Worm (Caenorhabditis elegans) whole organism, L1 larva: ENCODE results near the gene ceh-91.

Experiments
- C04F5.9 ChIP-seq: sonication (generic microtip); optimal IDR thresholded peaks from 2 replicates; lab custom pipeline; 2016; ENCODE audit warnings: missing genetic modification characterization, missing compliant biosample characterization
- C16A3.4 ChIP-seq: fragments of 150-350 bp; optimal IDR thresholded peaks from 2 replicates; lab custom pipeline; 2014; ENCODE audit warnings: missing biosample characterization, missing genetic modification characterization
- C34B4.2 ChIP-seq: sonication (generic microtip); optimal IDR thresholded peaks from 2 replicates; lab custom pipeline; 2017; ENCODE audit warnings: mild to moderate bottlenecking, missing genetic modification characterization, missing compliant biosample characterization
- Y116A8C.19 ChIP-seq: sonication (generic microtip); optimal IDR thresholded peaks from 2 replicates; lab custom pipeline; 2016; ENCODE audit warnings: missing compliant biosample characterization, missing genetic modification characterization, borderline replicate concordance
- aha-1 ChIP-seq: fragments of 150-350 bp; optimal IDR thresholded peaks from 2 replicates; lab custom pipeline; 2014; ENCODE audit warnings: missing biosample characterization, missing genetic modification characterization
- aly-2 ChIP-seq: fragments of 150-350 bp; optimal IDR thresholded peaks from 2 replicates; lab custom pipeline; 2014; ENCODE audit warnings: missing biosample characterization, missing genetic modification characterization
- ama-1 ChIP-seq: fragments of 150-350 bp; optimal IDR thresholded peaks from 2 replicates; lab custom pipeline; 2014
- ceh-82 ChIP-seq, 3 experiments: fragments of 150-350 bp in 1 of 3; sonication (generic microtip) in 2 of 3; optimal IDR thresholded peaks; 2 replicates each; lab custom pipeline; 2014 to 2017; ENCODE audit warnings: missing biosample characterization in 3 of 3, missing genetic modification characterization in 3 of 3
- ces-1 ChIP-seq: fragments of 150-350 bp; optimal IDR thresholded peaks from 2 replicates; lab custom pipeline; 2014; ENCODE audit warnings: missing biosample characterization, missing genetic modification reagents, missing genetic modification characterization
- efl-1 ChIP-seq, 4 experiments: fragments of 150-350 bp; optimal IDR thresholded peaks in 3 of 4; peaks in 1 of 4; 1 replicate in 1 of 4; 2 replicates in 3 of 4; lab custom pipeline; 2014; ENCODE audit warnings: missing biosample characterization in 2 of 4, missing genetic modification characterization in 2 of 4, missing genetic modification reagents in 2 of 4
- efl-3 ChIP-seq: fragments of 200-800 bp; sonication (Bioruptor generic); optimal IDR thresholded peaks from 2 replicates; lab custom pipeline; 2018; ENCODE audit warnings: mild to moderate bottlenecking, missing genetic modification characterization, missing compliant biosample characterization
- ets-5 ChIP-seq: fragments of 200-800 bp; sonication (Bioruptor generic); IDR thresholded peaks from 2 replicates; pipeline ENCODE4 v1.3.6; 2022; ENCODE audit warnings: missing genetic modification characterization, missing compliant biosample characterization
- fkh-4 ChIP-seq: sonication (generic microtip); optimal IDR thresholded peaks from 2 replicates; lab custom pipeline; 2016; ENCODE audit warnings: missing compliant biosample characterization, missing genetic modification characterization, borderline replicate concordance
- fos-1 ChIP-seq: fragments of 150-350 bp; optimal IDR thresholded peaks from 2 replicates; lab custom pipeline; 2014; ENCODE audit warnings: missing biosample characterization, missing genetic modification characterization
- grh-1 ChIP-seq: fragments of 200-800 bp; sonication (Bioruptor generic); IDR thresholded peaks from 2 replicates; pipeline ENCODE4 v1.3.6; 2022; ENCODE audit warnings: missing genetic modification reagents, missing genetic modification characterization, missing compliant biosample characterization
- isw-1 ChIP-seq: fragments of 200-800 bp; sonication (Bioruptor generic); IDR thresholded peaks from 2 replicates; pipeline ENCODE4 v1.3.6; 2022; ENCODE audit warnings: missing genetic modification characterization, missing compliant biosample characterization
- jun-1 ChIP-seq: fragments of 150-350 bp; optimal IDR thresholded peaks from 2 replicates; lab custom pipeline; 2014; ENCODE audit warnings: missing biosample characterization, missing genetic modification reagents, missing genetic modification characterization
- lin-13 ChIP-seq: fragments of 150-350 bp; optimal IDR thresholded peaks from 2 replicates; lab custom pipeline; 2014; ENCODE audit warnings: missing biosample characterization, missing genetic modification reagents, missing genetic modification characterization
- lin-15B ChIP-seq: fragments of 150-350 bp; sonication (generic microtip); optimal IDR thresholded peaks from 3 replicates; lab custom pipeline; 2014; ENCODE audit warnings: missing biosample characterization, missing genetic modification characterization
- lin-39 ChIP-seq: fragments of 150-350 bp; optimal IDR thresholded peaks from 2 replicates; lab custom pipeline; 2014; ENCODE audit warnings: missing biosample characterization, missing genetic modification reagents, missing genetic modification characterization
- lsy-2 ChIP-seq, 2 experiments: fragments of 150-350 bp; optimal IDR thresholded peaks; 2 replicates each; lab custom pipeline; 2014; ENCODE audit warnings: missing biosample characterization in 2 of 2, missing genetic modification characterization in 2 of 2
- mep-1 ChIP-seq: fragments of 150-350 bp; optimal IDR thresholded peaks from 2 replicates; lab custom pipeline; 2014; ENCODE audit warnings: missing biosample characterization, missing genetic modification characterization
- nhr-12 ChIP-seq: sonication (generic microtip); optimal IDR thresholded peaks from 2 replicates; lab custom pipeline; 2017; ENCODE audit warnings: missing biosample characterization, missing genetic modification characterization
- nhr-28 ChIP-seq: fragments of 150-350 bp; optimal IDR thresholded peaks from 2 replicates; lab custom pipeline; 2014; ENCODE audit warnings: missing biosample characterization, missing genetic modification characterization
- nhr-47 ChIP-seq: sonication (generic microtip); optimal IDR thresholded peaks from 2 replicates; lab custom pipeline; 2016; ENCODE audit warnings: mild to moderate bottlenecking, missing genetic modification characterization, moderate library complexity, missing compliant biosample characterization
- nhr-71 ChIP-seq: sonication (generic microtip); optimal IDR thresholded peaks from 2 replicates; lab custom pipeline; 2016; ENCODE audit warnings: mild to moderate bottlenecking, missing genetic modification characterization, moderate library complexity, missing compliant biosample characterization
- nhr-76 ChIP-seq: sonication (generic microtip); optimal IDR thresholded peaks from 2 replicates; lab custom pipeline; 2017; ENCODE audit warnings: missing biosample characterization, missing genetic modification characterization
- nhr-77 ChIP-seq: fragments of 150-350 bp; optimal IDR thresholded peaks from 2 replicates; lab custom pipeline; 2014; ENCODE audit warnings: missing biosample characterization, missing genetic modification characterization
- nhr-85 ChIP-seq: sonication (generic microtip); peaks from one replicate; lab custom pipeline; 2016; ENCODE audit warnings: missing genetic modification characterization, inconsistent platforms, missing compliant biosample characterization
- nhr-90 ChIP-seq: sonication (generic microtip); optimal IDR thresholded peaks from 2 replicates; lab custom pipeline; 2016; ENCODE audit warnings: mild to moderate bottlenecking, missing genetic modification characterization, missing compliant biosample characterization; ENCODE audit not compliant: poor library complexity
- pag-3 ChIP-seq: sonication (generic microtip); optimal IDR thresholded peaks from 2 replicates; lab custom pipeline; 2017; ENCODE audit warnings: missing genetic modification characterization, mild to moderate bottlenecking, missing compliant biosample characterization, antibody characterized with exemption, borderline replicate concordance; ENCODE audit not compliant: insufficient read depth
- rnt-1 ChIP-seq: sonication (generic microtip); optimal IDR thresholded peaks from 2 replicates; lab custom pipeline; 2016; ENCODE audit warnings: mild to moderate bottlenecking, missing genetic modification characterization, moderate library complexity, missing compliant biosample characterization
- skn-1 ChIP-seq: fragments of 150-350 bp; optimal IDR thresholded peaks from 2 replicates; lab custom pipeline; 2014; ENCODE audit warnings: missing biosample characterization, missing genetic modification characterization
- snu-23 ChIP-seq: sonication (generic microtip); optimal IDR thresholded peaks from 2 replicates; lab custom pipeline; 2016; ENCODE audit warnings: missing genetic modification characterization, missing compliant biosample characterization
- sptf-1 ChIP-seq: fragments of 150-350 bp; optimal IDR thresholded peaks from 2 replicates; lab custom pipeline; 2014; ENCODE audit warnings: missing biosample characterization, missing genetic modification characterization
- sup-37 ChIP-seq: fragments of 200-800 bp; sonication (Bioruptor generic); optimal IDR thresholded peaks from 2 replicates; lab custom pipeline; 2018; ENCODE audit warnings: mild to moderate bottlenecking, missing genetic modification characterization, missing compliant biosample characterization
- tbx-2 ChIP-seq: sonication (generic microtip); optimal IDR thresholded peaks from 2 replicates; lab custom pipeline; 2016; ENCODE audit warnings: missing genetic modification characterization, missing compliant biosample characterization
- unc-30 ChIP-seq: sonication (generic microtip); optimal IDR thresholded peaks from 2 replicates; lab custom pipeline; 2017; ENCODE audit warnings: missing biosample characterization, missing genetic modification characterization
- unc-98 ChIP-seq: fragments of 200-800 bp; sonication (Bioruptor generic); IDR thresholded peaks from 2 replicates; pipeline ENCODE4 v1.3.6; 2022; ENCODE audit warnings: missing genetic modification characterization, missing compliant biosample characterization
- ztf-11 ChIP-seq, 2 experiments: sonication (generic microtip); optimal IDR thresholded peaks; 2 replicates each; lab custom pipeline; 2016 to 2017; ENCODE audit warnings: missing genetic modification characterization in 2 of 2, missing biosample characterization in 1 of 2, missing compliant biosample characterization in 1 of 2

Gene ceh-91

ce11 chrIII:11580428-11580885 lies 36.1 kb upstream of the ceh-91 start, which contains the start of gene Y66D12A.7 (continued):
- TF ChIP-seq nhr-47 (tag; lab: Kevin White, UChicago): peak; percentile 31
- TF ChIP-seq lin-13 (GFP tag; lab: Kevin White, UChicago): peak; percentile 15
- peak; percentile 60 to 91 for TF ChIP-seq efl-1 (optimal IDR thresholded peaks at IDR 0.05; lab: Kevin White, UChicago)
- TF ChIP-seq efl-1 (GFP tag; optimal IDR thresholded peaks at IDR 0.05 in 1 of 2; lab: Kevin White, UChicago): peak; percentile 89 to 99
- TF ChIP-seq grh-1 (GFP tag; lab: Robert Waterston, UW): no peak
- no peak for TF ChIP-seq nhr-76
- no peak for TF ChIP-seq ztf-11 (tag; optimal IDR thresholded peaks at IDR 0.05; lab: Kevin White, UChicago)
- TF ChIP-seq ama-1: no peak
- TF ChIP-seq aha-1 (tag; lab: Kevin White, UChicago): no peak
- TF ChIP-seq C16A3.4 (tag; lab: Kevin White, UChicago): no peak
- TF ChIP-seq rnt-1 (tag; lab: Kevin White, UChicago): no peak
- TF ChIP-seq C04F5.9 (tag; lab: Kevin White, UChicago): no peak
- TF ChIP-seq mep-1 (tag; lab: Kevin White, UChicago): peak; percentile 47
- TF ChIP-seq nhr-71 (tag; lab: Kevin White, UChicago): no peak
- TF ChIP-seq nhr-77: no peak
- TF ChIP-seq jun-1: no peak
- no peak for TF ChIP-seq ets-5 (GFP tag; lab: Robert Waterston, UW)
- no peak for TF ChIP-seq snu-23 (GFP tag; lab: Kevin White, UChicago)
- TF ChIP-seq sptf-1 (tag; lab: Kevin White, UChicago): no peak
- peak; percentile 17 to 68 for TF ChIP-seq lsy-2 (tag; optimal IDR thresholded peaks at IDR 0.05; lab: Kevin White, UChicago)
- TF ChIP-seq skn-1 (tag; lab: Kevin White, UChicago): peak; percentile 30
- no peak for TF ChIP-seq unc-30
- TF ChIP-seq aly-2 (tag; lab: Kevin White, UChicago): no peak
- no peak for TF ChIP-seq tbx-2 (tag; lab: Kevin White, UChicago)
- TF ChIP-seq efl-3 (GFP tag; lab: Kevin White, UChicago): no peak
- no peak for TF ChIP-seq fkh-4
- TF ChIP-seq ceh-82 (tag; optimal IDR thresholded peaks at IDR 0.05; lab: Kevin White, UChicago): peak in 1 of 3 experiments; percentile 11
- no peak for TF ChIP-seq fos-1 (tag; lab: Kevin White, UChicago)
- TF ChIP-seq ces-1: no peak
- TF ChIP-seq unc-98 (GFP tag; lab: Robert Waterston, UW): no peak
- TF ChIP-seq pag-3 (tag; lab: Kevin White, UChicago): no peak
- no peak for TF ChIP-seq nhr-12 (tag; lab: Kevin White, UChicago)
- TF ChIP-seq nhr-90 (tag; lab: Kevin White, UChicago): no peak
- no peak for TF ChIP-seq C34B4.2 (tag; lab: Kevin White, UChicago)
- peak; percentile 53 for TF ChIP-seq lin-15B (tag; lab: Kevin White, UChicago)
- no peak for TF ChIP-seq sup-37
- TF ChIP-seq lin-39 (tag; lab: Kevin White, UChicago): no peak
- no peak for TF ChIP-seq Y116A8C.19 (tag; lab: Kevin White, UChicago)
- TF ChIP-seq nhr-28 (tag; lab: Kevin White, UChicago): no peak

- TF ChIP-seq ces-1 (no peak), isw-1 (GFP tag; lab: Robert Waterston, UW) (no peak), nhr-85 (tag; lab: Kevin White, UChicago) (peak; percentile 20), efl-1 (optimal IDR thresholded peaks at IDR 0.05; lab: Kevin White, UChicago) (peak in 1 of 2 experiments; percentile 71), efl-1 (GFP tag; optimal IDR thresholded peaks at IDR 0.05 in 1 of 2; lab: Kevin White, UChicago) (peak; percentile 9 to 66)
- TF ChIP-seq, all 84 proteins: peak for 2
These were observed 35.2 kb upstream of the ceh-91 start, which contains the start of the genes Y66D12A.6 and ceh-92 for ce11 chrIII:11581372-11581771. TSS of gene Y66D12A.6 (minus strand) at chrIII:11581402. TSS of gene ceh-92 (plus strand) at chrIII:11581600.

ce11 chrIII:11582569-11582968 lies 34.0 kb upstream of the ceh-91 start:
- TF ChIP-seq sptf-1 (tag; lab: Kevin White, UChicago): no peak
- no peak for TF ChIP-seq mep-1 (tag; lab: Kevin White, UChicago)
